Worm (Caenorhabditis elegans) whole organism, young adult: ENCODE data around the gene B0285.3.

ENCODE experiments used
- F57C9.4 ChIP-seq: sonication (generic microtip); optimal IDR thresholded peaks from 2 replicates; lab custom pipeline; 2017; ENCODE audit warnings: mild to moderate bottlenecking, missing genetic modification characterization, missing compliant biosample characterization
- aptf-2 ChIP-seq: fragments of 200-800 bp; sonication (Bioruptor generic); conservative IDR thresholded peaks from 2 replicates; pipeline ENCODE4 v1.3.6; 2022; ENCODE audit warnings: missing genetic modification reagents, missing genetic modification characterization, missing compliant biosample characterization
- mes-4 ChIP-seq: sonication (generic microtip); optimal IDR thresholded peaks from 2 replicates; lab custom pipeline; 2016; ENCODE audit warnings: missing genotype, missing genetic modification characterization, missing compliant biosample characterization
- pha-4 ChIP-seq: fragments of 150-350 bp; sonication (generic microtip); optimal IDR thresholded peaks from 2 replicates; lab custom pipeline; 2014; ENCODE audit warnings: missing biosample characterization, missing genetic modification reagents, missing genetic modification characterization
- rcor-1 ChIP-seq: fragments of 200-800 bp; sonication (Bioruptor generic); IDR thresholded peaks from 2 replicates; pipeline ENCODE4 v1.3.6; 2022; ENCODE audit warnings: missing genetic modification reagents, missing genetic modification characterization, missing compliant biosample characterization
- unc-62 ChIP-seq: fragments of 150-350 bp; optimal IDR thresholded peaks from 2 replicates; lab custom pipeline; 2014; ENCODE audit warnings: missing biosample characterization, missing genetic modification reagents, missing genetic modification characterization
- ztf-22 ChIP-seq: fragments of 200-800 bp; sonication (Bioruptor generic); optimal IDR thresholded peaks from 2 replicates; lab custom pipeline; 2018; ENCODE audit warnings: mild to moderate bottlenecking, missing genetic modification characterization, moderate library complexity, missing compliant biosample characterization

DNA sequence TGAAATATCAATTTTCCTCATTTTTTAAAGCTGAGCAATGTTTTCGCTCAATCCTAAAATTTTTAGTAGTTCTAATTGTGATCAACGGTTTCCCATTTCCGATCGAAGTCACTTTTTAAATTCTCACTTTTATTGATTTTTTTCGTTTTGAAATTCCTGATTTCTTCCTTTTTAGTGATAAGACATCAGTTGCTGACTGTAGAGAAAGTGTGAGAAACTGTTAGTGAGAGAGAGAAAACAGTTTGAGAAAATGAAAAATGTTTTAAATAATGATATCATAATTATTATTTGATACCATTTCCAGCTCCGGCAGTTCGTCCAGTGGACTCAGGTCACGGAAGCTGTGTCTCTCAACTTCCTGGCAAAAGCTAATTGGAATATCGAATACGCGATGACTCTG, 28.6 kb downstream of the B0285.3 start:
- TF ChIP-seq unc-62 (GFP tag; lab: Kevin White, UChicago) (no peak), pha-4 (tag; lab: Kevin White, UChicago) (no peak), mes-4 (no peak), rcor-1 (GFP tag; lab: Robert Waterston, UW) (no peak), aptf-2 (GFP tag; lab: Robert Waterston, UW) (no peak), ztf-22 (GFP tag; lab: Kevin White, UChicago) (no peak), F57C9.4 (no peak)
